Worm (Caenorhabditis elegans) whole organism, mixed stage, embryonic: ENCODE measurements around the gene ndub-3.

Source experiments
- ceh-39 ChIP-seq: fragments of 150-350 bp; optimal IDR thresholded peaks from 2 replicates; lab custom pipeline; 2014; ENCODE audit warnings: missing biosample characterization, missing genetic modification characterization
- ces-1 ChIP-seq: fragments of 150-350 bp; optimal IDR thresholded peaks from 2 replicates; lab custom pipeline; 2014; ENCODE audit warnings: missing biosample characterization, missing genetic modification reagents, missing genetic modification characterization
- elt-1 ChIP-seq: sonication (generic microtip); optimal IDR thresholded peaks from 2 replicates; lab custom pipeline; 2017; ENCODE audit warnings: missing genetic modification characterization, mild to moderate bottlenecking, missing compliant biosample characterization, antibody characterized with exemption, moderate library complexity, borderline replicate concordance; ENCODE audit not compliant: insufficient read depth
- hlh-1 ChIP-seq: fragments of 150-350 bp; optimal IDR thresholded peaks from 2 replicates; lab custom pipeline; 2014; ENCODE audit warnings: missing biosample characterization, missing genetic modification reagents, missing genetic modification characterization
- lin-13 ChIP-seq: fragments of 150-350 bp; optimal IDR thresholded peaks from 2 replicates; lab custom pipeline; 2014; ENCODE audit warnings: missing biosample characterization, missing genetic modification characterization
- mep-1 ChIP-seq: fragments of 150-350 bp; optimal IDR thresholded peaks from 2 replicates; lab custom pipeline; 2017; ENCODE audit warnings: missing biosample characterization, missing genetic modification reagents, missing genetic modification characterization, inconsistent platforms
- mls-2 ChIP-seq: sonication (generic microtip); optimal IDR thresholded peaks from 2 replicates; lab custom pipeline; 2016; ENCODE audit warnings: mild to moderate bottlenecking, missing genetic modification characterization, moderate library complexity, missing compliant biosample characterization
- nhr-28 ChIP-seq: fragments of 150-350 bp; optimal IDR thresholded peaks from 2 replicates; lab custom pipeline; 2014; ENCODE audit warnings: missing biosample characterization, missing genetic modification characterization
- nhr-76 ChIP-seq: sonication (generic microtip); optimal IDR thresholded peaks from 2 replicates; lab custom pipeline; 2017; ENCODE audit warnings: missing biosample characterization, missing genetic modification characterization
- pha-4 ChIP-seq: fragments of 150-350 bp; optimal IDR thresholded peaks from 2 replicates; lab custom pipeline; 2018; ENCODE audit warnings: missing biosample characterization, missing genetic modification reagents, missing genetic modification characterization
- sem-2 ChIP-seq: fragments of 200-800 bp; sonication (Bioruptor generic); optimal IDR thresholded peaks from 2 replicates; lab custom pipeline; 2018; ENCODE audit warnings: mild to moderate bottlenecking, missing genetic modification characterization, missing compliant biosample characterization
- snpc-4 ChIP-seq: fragments of 150-350 bp; optimal IDR thresholded peaks from 2 replicates; lab custom pipeline; 2014; ENCODE audit warnings: missing biosample characterization, missing genetic modification characterization

The ndub-3 gene

ce11 chrII:8914654-8915053 is 50.0 kb downstream of the ndub-3 start:
- TF ChIP-seq nhr-28 (tag; lab: Kevin White, UChicago) (no peak), nhr-76 (tag; lab: Kevin White, UChicago) (no peak), ces-1 (GFP tag; lab: Kevin White, UChicago) (no peak), elt-1 (tag; lab: Kevin White, UChicago) (no peak), mls-2 (tag; lab: Kevin White, UChicago) (no peak), sem-2 (GFP tag; lab: Kevin White, UChicago) (no peak), hlh-1 (no peak), snpc-4 (no peak), pha-4 (tag; lab: Kevin White, UChicago) (no peak), lin-13 (tag; lab: Kevin White, UChicago) (no peak), ceh-39 (tag; lab: Kevin White, UChicago) (no peak), mep-1 (tag; lab: Kevin White, UChicago) (no peak)
- TF ChIP-seq, all 35 proteins: peak for 0
